Fruit fly (Drosophila melanogaster) whole organism, embryonic: ENCODE results near the gene Pp2A-29B.

Source experiments
- Ada2b ChIP-seq: fragments of 200-800 bp; sonication (Bioruptor generic); IDR thresholded peaks from 2 replicates; pipeline ENCODE4 v1.3.6; 2022; ENCODE audit warnings: missing biosample characterization, missing genetic modification characterization
- CG10979 ChIP-seq: fragments of 200-800 bp; sonication (Bioruptor generic); optimal IDR thresholded peaks from 2 replicates; lab custom pipeline; 2018; ENCODE audit warnings: missing biosample characterization, mild to moderate bottlenecking, missing genetic modification characterization, moderate library complexity
- CG11456 ChIP-seq: fragments of 200-800 bp; sonication (Bioruptor generic); IDR thresholded peaks from 3 replicates; pipeline ENCODE4 v1.3.6; 2022; ENCODE audit warnings: missing biosample characterization, missing genetic modification characterization
- CG12299 ChIP-seq: fragments of 200-800 bp; sonication (Bioruptor generic); optimal IDR thresholded peaks from 2 replicates; lab custom pipeline; 2018; ENCODE audit warnings: missing biosample characterization, mild to moderate bottlenecking, missing genetic modification characterization
- CG14710 ChIP-seq: fragments of 200-800 bp; sonication (Bioruptor generic); optimal IDR thresholded peaks from 3 replicates; lab custom pipeline; 2019; ENCODE audit warnings: missing biosample characterization, mild to moderate bottlenecking, missing genetic modification characterization, moderate library complexity
- CG15514 ChIP-seq: fragments of 200-800 bp; sonication (Bioruptor generic); optimal IDR thresholded peaks from 3 replicates; lab custom pipeline; 2017; ENCODE audit warnings: missing biosample characterization, missing genetic modification characterization, mild to moderate bottlenecking, moderate library complexity, missing genetic modification reagents
- CG17186 ChIP-seq: fragments of 200-800 bp; sonication (Bioruptor generic); optimal IDR thresholded peaks from 3 replicates; lab custom pipeline; 2017; ENCODE audit warnings: missing biosample characterization, missing genetic modification reagents, missing genetic modification characterization
- CG17385 ChIP-seq: fragments of 200-800 bp; sonication (Bioruptor generic); optimal IDR thresholded peaks from 3 replicates; lab custom pipeline; 2018; ENCODE audit warnings: missing biosample characterization, mild to moderate bottlenecking, missing genetic modification characterization
- CG17568 ChIP-seq: fragments of 200-800 bp; sonication (Bioruptor generic); optimal IDR thresholded peaks from 2 replicates; lab custom pipeline; 2018; ENCODE audit warnings: missing biosample characterization, mild to moderate bottlenecking, missing genetic modification characterization, moderate library complexity
- CG17612 ChIP-seq: fragments of 200-800 bp; sonication (Bioruptor generic); IDR thresholded peaks from 2 replicates; pipeline ENCODE4 v1.3.6; 2022; ENCODE audit warnings: missing biosample characterization, missing genetic modification characterization
- CG2875 ChIP-seq: fragments of 200-800 bp; sonication (Bioruptor generic); optimal IDR thresholded peaks from 2 replicates; lab custom pipeline; 2017; ENCODE audit warnings: missing biosample characterization, mild to moderate bottlenecking, missing genetic modification characterization, missing genetic modification reagents
- CG4282 ChIP-seq: fragments of 200-800 bp; sonication (Bioruptor generic); optimal IDR thresholded peaks from 2 replicates; lab custom pipeline; 2016; ENCODE audit warnings: missing biosample characterization, missing genetic modification characterization
- CG4360 ChIP-seq: fragments of 200-800 bp; sonication (Bioruptor generic); IDR thresholded peaks from 2 replicates; pipeline ENCODE4 v1.3.6; 2022; ENCODE audit warnings: missing biosample characterization, missing genetic modification characterization
- CG43689 ChIP-seq: fragments of 200-800 bp; sonication (Bioruptor generic); IDR thresholded peaks from 2 replicates; pipeline ENCODE4 v1.3.6; 2022; ENCODE audit warnings: missing biosample characterization, missing genetic modification characterization
- CG4707 ChIP-seq: fragments of 200-800 bp; sonication (Bioruptor generic); optimal IDR thresholded peaks from 2 replicates; lab custom pipeline; 2018; ENCODE audit warnings: missing biosample characterization, mild to moderate bottlenecking, missing genetic modification characterization, moderate library complexity
- CG5245 ChIP-seq: fragments of 200-800 bp; sonication (Bioruptor generic); optimal IDR thresholded peaks from 3 replicates; lab custom pipeline; 2016; ENCODE audit warnings: missing biosample characterization, missing genetic modification characterization
- CG7372 ChIP-seq: fragments of 200-800 bp; sonication (Bioruptor generic); IDR thresholded peaks from 2 replicates; pipeline ENCODE4 v1.3.6; 2022; ENCODE audit warnings: missing biosample characterization, missing genetic modification characterization
- CG7745 ChIP-seq: fragments of 200-800 bp; sonication (Bioruptor generic); optimal IDR thresholded peaks from 2 replicates; lab custom pipeline; 2018; ENCODE audit warnings: missing biosample characterization, mild to moderate bottlenecking, missing genetic modification characterization, moderate library complexity
- CG7963 ChIP-seq: fragments of 200-800 bp; sonication (Bioruptor generic); IDR thresholded peaks from 3 replicates; pipeline ENCODE4 v1.3.6; 2022; ENCODE audit warnings: missing biosample characterization, missing genetic modification characterization; ENCODE audit not compliant: partially characterized antibody
- CG7987 ChIP-seq: fragments of 200-800 bp; sonication (Bioruptor generic); optimal IDR thresholded peaks from 2 replicates; lab custom pipeline; 2018; ENCODE audit warnings: missing biosample characterization, mild to moderate bottlenecking, missing genetic modification characterization, moderate library complexity
- CG8359 ChIP-seq: fragments of 200-800 bp; sonication (Bioruptor generic); optimal IDR thresholded peaks from 2 replicates; lab custom pipeline; 2017; ENCODE audit warnings: missing biosample characterization, mild to moderate bottlenecking, missing genetic modification characterization, borderline replicate concordance
- CG8924 ChIP-seq: fragments of 200-800 bp; optimal IDR thresholded peaks from 3 replicates; lab custom pipeline; 2019; ENCODE audit warnings: missing biosample characterization, mild to moderate bottlenecking, missing genetic modification characterization, moderate library complexity
- E2f2 ChIP-seq: fragments of 200-800 bp; sonication (Bioruptor generic); IDR thresholded peaks from 2 replicates; pipeline ENCODE4 v1.3.6; 2022; ENCODE audit warnings: missing biosample characterization, missing genetic modification characterization
- ERR ChIP-seq: fragments of 200-800 bp; sonication (Bioruptor generic); optimal IDR thresholded peaks from 2 replicates; lab custom pipeline; 2016; ENCODE audit warnings: missing biosample characterization, missing genetic modification characterization
- Ets97D ChIP-seq: fragments of 200-800 bp; sonication (Bioruptor generic); optimal IDR thresholded peaks from 3 replicates; lab custom pipeline; 2016; ENCODE audit warnings: missing biosample characterization, missing genetic modification characterization
- Gug ChIP-seq: fragments of 200-800 bp; sonication (Bioruptor generic); IDR thresholded peaks from 4 replicates; pipeline ENCODE4 v1.3.6; 2022; ENCODE audit warnings: missing biosample characterization, missing genetic modification characterization
- H15 ChIP-seq: fragments of 200-800 bp; sonication (Bioruptor generic); IDR thresholded peaks from 3 replicates; pipeline ENCODE4 v1.3.6; 2022; ENCODE audit warnings: missing biosample characterization, missing genetic modification characterization
- Lim3 ChIP-seq: fragments of 200-800 bp; sonication (Bioruptor generic); IDR thresholded peaks from 2 replicates; pipeline ENCODE4 v1.3.6; 2022; ENCODE audit warnings: missing biosample characterization, missing genetic modification characterization
- NC2α ChIP-seq: fragments of 200-800 bp; sonication (Bioruptor generic); optimal IDR thresholded peaks from 2 replicates; lab custom pipeline; 2016; ENCODE audit warnings: missing biosample characterization, missing genetic modification characterization
- Sry-δ ChIP-seq: fragments of 200-800 bp; sonication (Bioruptor generic); optimal IDR thresholded peaks from 2 replicates; lab custom pipeline; 2016; ENCODE audit warnings: missing biosample characterization, missing genetic modification characterization
- Ssrp ChIP-seq: fragments of 200-800 bp; sonication (Bioruptor generic); optimal IDR thresholded peaks from 2 replicates; lab custom pipeline; 2018; ENCODE audit warnings: missing biosample characterization, mild to moderate bottlenecking, missing genetic modification characterization, moderate library complexity
- amos ChIP-seq: fragments of 200-800 bp; sonication (Bioruptor generic); IDR thresholded peaks from 2 replicates; pipeline ENCODE4 v1.3.6; 2022; ENCODE audit warnings: missing biosample characterization, missing genetic modification characterization; ENCODE audit not compliant: partially characterized antibody
- ap ChIP-seq: fragments of 200-800 bp; sonication (Bioruptor generic); IDR thresholded peaks from 2 replicates; pipeline ENCODE4 v1.3.6; 2022; ENCODE audit warnings: missing biosample characterization, missing genetic modification characterization
- ash1 ChIP-seq: fragments of 200-800 bp; sonication (Bioruptor generic); optimal IDR thresholded peaks from 2 replicates; lab custom pipeline; 2018; ENCODE audit warnings: missing biosample characterization, mild to moderate bottlenecking, missing genetic modification characterization
- bbx ChIP-seq: fragments of 200-800 bp; sonication (Bioruptor generic); IDR thresholded peaks from 2 replicates; pipeline ENCODE4 v1.3.6; 2022; ENCODE audit warnings: missing biosample characterization, missing genetic modification characterization; ENCODE audit not compliant: partially characterized antibody
- br ChIP-seq: fragments of >200 bp; optimal IDR thresholded peaks from 2 replicates; lab custom pipeline; 2017
- bsh ChIP-seq, 2 experiments: fragments of 200-800 bp; sonication (Bioruptor generic); optimal IDR thresholded peaks; 2 replicates each; lab custom pipeline; 2017 to 2018; ENCODE audit warnings: mild to moderate bottlenecking in 2 of 2, missing biosample characterization in 2 of 2, missing genetic modification characterization in 2 of 2, moderate library complexity in 1 of 2
- btn ChIP-seq: fragments of 200-800 bp; sonication (Bioruptor generic); optimal IDR thresholded peaks from 2 replicates; lab custom pipeline; 2016; ENCODE audit warnings: missing biosample characterization, missing genetic modification characterization
- crc ChIP-seq: fragments of 200-800 bp; sonication (Bioruptor generic); optimal IDR thresholded peaks from 2 replicates; lab custom pipeline; 2016; ENCODE audit warnings: missing biosample characterization, missing genetic modification characterization
- en ChIP-seq: fragments of 200-800 bp; sonication (Bioruptor generic); optimal IDR thresholded peaks from 2 replicates; lab custom pipeline; 2016; ENCODE audit warnings: missing biosample characterization, missing genetic modification characterization
- grau ChIP-seq: fragments of 200-800 bp; optimal IDR thresholded peaks from 3 replicates; lab custom pipeline; 2019; ENCODE audit warnings: missing biosample characterization, mild to moderate bottlenecking, missing genetic modification characterization, moderate library complexity
- insv ChIP-seq, 2 experiments: fragments of 200-800 bp; sonication (Bioruptor generic); optimal IDR thresholded peaks; 3 replicates each; lab custom pipeline; 2016 to 2018; ENCODE audit warnings: missing biosample characterization in 2 of 2, missing genetic modification characterization in 2 of 2
- salm ChIP-seq: fragments of 200-800 bp; sonication (Bioruptor generic); optimal IDR thresholded peaks from 2 replicates; lab custom pipeline; 2018; ENCODE audit warnings: missing biosample characterization, mild to moderate bottlenecking, missing genetic modification characterization
- sc ChIP-seq, 3 experiments: fragments of >200 bp in 2 of 3; fragments of 200-800 bp in 1 of 3; sonication (Bioruptor generic) in 1 of 3; optimal IDR thresholded peaks; 2 replicates in 2 of 3; 3 replicates in 1 of 3; lab custom pipeline; 2017; ENCODE audit warnings: mild to moderate bottlenecking in 1 of 3, missing biosample characterization in 1 of 3, missing genetic modification characterization in 1 of 3, missing genetic modification reagents in 1 of 3
- sima ChIP-seq: fragments of 200-800 bp; sonication (Bioruptor generic); optimal IDR thresholded peaks from 2 replicates; lab custom pipeline; 2016; ENCODE audit warnings: missing biosample characterization, missing genetic modification characterization
- ssp ChIP-seq: fragments of 200-800 bp; sonication (Bioruptor generic); IDR thresholded peaks from 2 replicates; pipeline ENCODE4 v1.3.6; 2022; ENCODE audit warnings: missing biosample characterization, missing genetic modification characterization
- stwl ChIP-seq: fragments of 200-800 bp; sonication (Bioruptor generic); optimal IDR thresholded peaks from 3 replicates; lab custom pipeline; 2018; ENCODE audit warnings: missing biosample characterization, mild to moderate bottlenecking, missing genetic modification characterization, moderate library complexity
- tap ChIP-seq: fragments of 200-800 bp; optimal IDR thresholded peaks from 3 replicates; lab custom pipeline; 2019; ENCODE audit warnings: missing biosample characterization, mild to moderate bottlenecking, missing genetic modification characterization, moderate library complexity
- vnd ChIP-seq: fragments of 200-800 bp; sonication (Bioruptor generic); IDR thresholded peaks from 3 replicates; pipeline ENCODE4 v1.3.6; 2022; ENCODE audit warnings: missing biosample characterization, missing genetic modification characterization; ENCODE audit not compliant: partially characterized antibody
- z ChIP-seq: fragments of 200-800 bp; sonication (Bioruptor generic); IDR thresholded peaks from 3 replicates; pipeline ENCODE4 v1.3.6; 2022; ENCODE audit warnings: missing biosample characterization, missing genetic modification characterization
- zfh1 ChIP-seq: fragments of 200-800 bp; sonication (Bioruptor generic); IDR thresholded peaks from 3 replicates; pipeline ENCODE4 v1.3.6; 2022; ENCODE audit warnings: missing biosample characterization, missing genetic modification characterization

Pp2A-29B gene

DNA sequence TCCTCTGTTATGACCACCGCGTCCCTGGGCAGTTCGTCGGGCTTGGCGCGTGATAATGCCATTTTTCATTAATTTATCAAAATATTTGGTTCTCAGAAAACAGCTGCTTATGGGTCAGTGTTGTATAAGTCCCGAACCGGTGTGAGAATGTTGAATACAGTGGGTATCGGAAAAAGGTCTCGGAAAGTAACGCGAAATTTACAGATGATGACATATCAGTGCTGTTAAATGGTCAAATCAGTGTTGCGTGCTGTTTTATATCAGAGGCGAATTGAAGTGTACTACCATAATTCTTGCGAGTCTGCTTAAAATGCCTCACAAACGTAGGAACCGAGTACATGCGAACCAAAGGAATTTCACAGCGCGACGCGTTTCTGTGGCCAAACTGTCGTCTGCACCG lies 16.8 kb downstream of the Pp2A-29B start, which contains the start of the genes CG13392 and Rcd4 (continued):
- no peak for TF ChIP-seq Ssrp (tag; lab: Kevin White, UChicago)
- TF ChIP-seq Ets97D = peak; percentile 81
- TF ChIP-seq ERR (GFP tag; lab: Kevin White, UChicago) = peak; percentile 81
- peak; percentile 7 for TF ChIP-seq en (GFP tag; lab: Kevin White, UChicago)
- TF ChIP-seq NC2α (GFP tag; lab: Kevin White, UChicago) = peak; percentile 16
- peak; percentile 30 for TF ChIP-seq btn (GFP tag; lab: Kevin White, UChicago)
- no peak for TF ChIP-seq CG8359
- peak; percentile 94 for TF ChIP-seq grau (tag; lab: Kevin White, UChicago)
- TF ChIP-seq amos = peak; percentile 67
- no peak for TF ChIP-seq tap (tag; lab: Kevin White, UChicago)
- TF ChIP-seq CG12299 (tag; lab: Kevin White, UChicago) = peak; percentile 41
- no peak for TF ChIP-seq sima (GFP tag; lab: Kevin White, UChicago)
- no peak for TF ChIP-seq sc (optimal IDR thresholded peaks at IDR 0.05; lab: Kevin White, UChicago)
- TF ChIP-seq sc (GFP tag; optimal IDR thresholded peaks at IDR 0.05; lab: Kevin White, UChicago) = no peak
- TF ChIP-seq vnd (GFP tag; lab: Robert Waterston, UW) = 0 out of 3 replicates have a peak, but pooled peaks have one; percentile 16
- TF ChIP-seq CG17385 (GFP tag; lab: Kevin White, UChicago) = peak; percentile 65
- TF ChIP-seq CG7987 (GFP tag; lab: Kevin White, UChicago) = peak; percentile 71
- peak; percentile 79 for TF ChIP-seq CG4282
- peak; percentile 66 for TF ChIP-seq CG14710 (tag; lab: Kevin White, UChicago)
- TF ChIP-seq CG17568 (GFP tag; lab: Kevin White, UChicago) = no peak
- no peak for TF ChIP-seq CG43689 (GFP tag; lab: Robert Waterston, UW)
- TF ChIP-seq CG5245 = peak; percentile 40
- peak; percentile 60 for TF ChIP-seq CG17186 (GFP tag; lab: Kevin White, UChicago)
- TF ChIP-seq Sry-δ (GFP tag; lab: Kevin White, UChicago) = peak; percentile 73
- TF ChIP-seq CG4707 = peak; percentile 83
- TF ChIP-seq Gug = peak; percentile 48; the same call in 1 of the 4 replicates
- no peak for TF ChIP-seq z (GFP tag; lab: Robert Waterston, UW)
- no peak for TF ChIP-seq CG4360 (GFP tag; lab: Robert Waterston, UW)
- TF ChIP-seq insv (GFP tag; optimal IDR thresholded peaks at IDR 0.05; lab: Kevin White, UChicago) = peak in 1 of 2 experiments; percentile 42
- peak; percentile 39 for TF ChIP-seq CG10979 (tag; lab: Kevin White, UChicago)
- TF ChIP-seq CG17612 = no peak
- TF ChIP-seq ash1 (GFP tag; lab: Kevin White, UChicago) = peak; percentile 15
- peak; percentile 100 for TF ChIP-seq stwl
- peak in 1 of 2 experiments; percentile 44 for TF ChIP-seq bsh (GFP tag; optimal IDR thresholded peaks at IDR 0.05; lab: Kevin White, UChicago)
- TF ChIP-seq CG7372 (GFP tag; lab: Robert Waterston, UW) = 0 out of 2 replicates have a peak, but pooled peaks have one; percentile 12

DNA sequence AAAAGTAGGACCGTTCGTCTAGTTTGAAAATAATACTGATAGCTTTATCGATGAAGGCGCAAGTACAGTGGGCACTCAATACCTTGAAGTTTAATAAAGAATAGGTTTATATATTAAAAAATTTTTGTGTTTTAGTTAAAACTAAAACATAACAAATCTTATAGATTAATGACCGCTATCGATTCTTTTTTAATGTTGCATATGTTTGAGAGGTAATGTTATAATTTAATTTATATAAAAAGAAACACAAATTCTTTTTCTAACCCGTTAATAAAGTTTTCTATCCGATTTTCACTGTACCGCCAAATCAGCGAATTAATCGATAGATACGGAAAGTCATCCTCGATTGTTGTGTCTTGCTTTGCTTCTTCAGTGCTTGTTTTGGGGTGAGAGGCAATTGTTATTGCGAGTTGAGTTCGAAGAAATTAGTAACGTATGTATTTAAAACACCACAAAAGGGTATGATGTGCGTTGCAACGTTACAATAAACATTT lies 18.3 kb downstream of the Pp2A-29B start, which contains the start of the genes Dad1 and CG13384:
TSS of gene Dad1 (minus strand) at position 30 of the 494 bp plus-strand sequence.
TSS of gene CG13384 (plus strand) at position 348 of the 494 bp plus-strand sequence.
- TF ChIP-seq CG15514 (peak; percentile 89), Ada2b (peak; percentile 83), ap (GFP tag; lab: Robert Waterston, UW) (peak; percentile 78), br (lab: Kevin White, UChicago) (no peak), CG11456 (GFP tag; lab: Robert Waterston, UW) (no peak; the same call in none of the 3 replicates), CG7963 (GFP tag; lab: Robert Waterston, UW) (no peak), ssp (peak; percentile 86), zfh1 (GFP tag; lab: Robert Waterston, UW) (peak; percentile 85), Lim3 (GFP tag; lab: Robert Waterston, UW) (peak; percentile 10; the same call in 1 of the 2 replicates), CG8924 (tag; lab: Kevin White, UChicago) (peak; percentile 97), CG2875 (peak; percentile 66), H15 (GFP tag; lab: Robert Waterston, UW) (peak; percentile 64; the same call in 1 of the 3 replicates), salm (tag; lab: Kevin White, UChicago) (peak; percentile 87), bbx (GFP tag; lab: Robert Waterston, UW) (no peak; the same call in 1 of the 2 replicates), CG7745 (tag; lab: Kevin White, UChicago) (no peak), crc (GFP tag; lab: Kevin White, UChicago) (no peak), E2f2 (GFP tag; lab: Robert Waterston, UW) (peak; percentile 71)
